Fruit fly (Drosophila melanogaster) whole organism, embryonic: ENCODE data around the gene wam.
A peak's percentile ranks its signal among the peaks of the same experiment; 100 is the strongest.

ENCODE experiments used
- BEAF-32 ChIP-seq: fragments of 200-800 bp; sonication (Bioruptor generic); optimal IDR thresholded peaks from 3 replicates; lab custom pipeline; 2017; ENCODE audit warnings: missing biosample characterization, missing genetic modification characterization, mild to moderate bottlenecking, moderate library complexity, missing genetic modification reagents
- CG12155 ChIP-seq: fragments of 200-800 bp; sonication (Bioruptor generic); optimal IDR thresholded peaks from 3 replicates; lab custom pipeline; 2016; ENCODE audit warnings: missing biosample characterization, missing genetic modification characterization
- CG12219 ChIP-seq: fragments of 200-800 bp; sonication (Bioruptor generic); optimal IDR thresholded peaks from 3 replicates; lab custom pipeline; 2018; ENCODE audit warnings: missing biosample characterization, mild to moderate bottlenecking, missing genetic modification characterization
- CG12236 ChIP-seq: fragments of 200-800 bp; sonication (Bioruptor generic); optimal IDR thresholded peaks from 2 replicates; lab custom pipeline; 2016; ENCODE audit warnings: missing biosample characterization, missing genetic modification characterization
- CG12942 ChIP-seq: fragments of 200-800 bp; sonication (Bioruptor generic); optimal IDR thresholded peaks from 3 replicates; lab custom pipeline; 2016; ENCODE audit warnings: missing biosample characterization, missing genetic modification characterization
- CG15073 ChIP-seq: fragments of 200-800 bp; sonication (Bioruptor generic); optimal IDR thresholded peaks from 2 replicates; lab custom pipeline; 2016; ENCODE audit warnings: missing biosample characterization, missing genetic modification characterization
- CG15269 ChIP-seq: fragments of 200-800 bp; sonication (Bioruptor generic); optimal IDR thresholded peaks from 2 replicates; lab custom pipeline; 2018; ENCODE audit warnings: missing biosample characterization, mild to moderate bottlenecking, missing genetic modification characterization, moderate library complexity
- CG1603 ChIP-seq: fragments of 200-800 bp; sonication (Bioruptor generic); optimal IDR thresholded peaks from 2 replicates; lab custom pipeline; 2019; ENCODE audit warnings: missing biosample characterization, mild to moderate bottlenecking, missing genetic modification characterization, moderate library complexity
- CG16813 ChIP-seq: fragments of 200-800 bp; sonication (Bioruptor generic); IDR thresholded peaks from 3 replicates; pipeline ENCODE4 v1.3.6; 2022; ENCODE audit warnings: missing biosample characterization, missing genetic modification characterization; ENCODE audit not compliant: partially characterized antibody
- CG1792 ChIP-seq: fragments of 200-800 bp; sonication (Bioruptor generic); optimal IDR thresholded peaks from 2 replicates; lab custom pipeline; 2016; ENCODE audit warnings: missing biosample characterization, missing genetic modification characterization
- CG31441 ChIP-seq: fragments of 200-800 bp; sonication (Bioruptor generic); IDR thresholded peaks from 2 replicates; pipeline ENCODE4 v1.3.6; 2022; ENCODE audit warnings: missing biosample characterization, missing genetic modification characterization
- CG33557 ChIP-seq: fragments of 200-800 bp; sonication (Bioruptor generic); optimal IDR thresholded peaks from 2 replicates; lab custom pipeline; 2019; ENCODE audit warnings: missing biosample characterization, mild to moderate bottlenecking, missing genetic modification characterization, moderate library complexity
- CG4360 ChIP-seq: fragments of 200-800 bp; sonication (Bioruptor generic); IDR thresholded peaks from 2 replicates; pipeline ENCODE4 v1.3.6; 2022; ENCODE audit warnings: missing biosample characterization, missing genetic modification characterization
- CG6765 ChIP-seq: fragments of 200-800 bp; sonication (Bioruptor generic); optimal IDR thresholded peaks from 3 replicates; lab custom pipeline; 2017; ENCODE audit warnings: missing biosample characterization, mild to moderate bottlenecking, missing genetic modification characterization
- CG8944 ChIP-seq: fragments of 200-800 bp; sonication (Bioruptor generic); optimal IDR thresholded peaks from 3 replicates; lab custom pipeline; 2016; ENCODE audit warnings: missing biosample characterization, missing genetic modification characterization
- CTCF ChIP-seq: fragments of 200-800 bp; sonication (Bioruptor generic); optimal IDR thresholded peaks from 2 replicates; lab custom pipeline; 2017; ENCODE audit warnings: missing biosample characterization, mild to moderate bottlenecking, missing genetic modification characterization, moderate library complexity
- Drgx ChIP-seq: fragments of 200-800 bp; sonication (Bioruptor generic); IDR thresholded peaks from 2 replicates; pipeline ENCODE4 v1.3.6; 2022; ENCODE audit warnings: missing biosample characterization, missing genetic modification characterization
- Gsc ChIP-seq: fragments of 200-800 bp; sonication (Bioruptor generic); IDR thresholded peaks from 2 replicates; pipeline ENCODE4 v1.3.6; 2022; ENCODE audit warnings: missing biosample characterization, missing genetic modification characterization
- H2.0 ChIP-seq: fragments of 200-800 bp; sonication (Bioruptor generic); IDR thresholded peaks from 2 replicates; pipeline ENCODE4 v1.3.6; 2022; ENCODE audit warnings: missing biosample characterization, missing genetic modification characterization
- HHEX ChIP-seq: fragments of 200-800 bp; sonication (Bioruptor generic); optimal IDR thresholded peaks from 3 replicates; lab custom pipeline; 2017; ENCODE audit warnings: missing biosample characterization, mild to moderate bottlenecking, missing genetic modification characterization, missing genetic modification reagents
- HLHmδ ChIP-seq: fragments of 200-800 bp; sonication (Bioruptor generic); optimal IDR thresholded peaks from 2 replicates; lab custom pipeline; 2018; ENCODE audit warnings: missing biosample characterization, mild to moderate bottlenecking, missing genetic modification characterization, moderate library complexity
- MBD-R2 ChIP-seq: fragments of 200-800 bp; sonication (Bioruptor generic); IDR thresholded peaks from 2 replicates; pipeline ENCODE4 v1.3.6; 2022; ENCODE audit warnings: missing biosample characterization, missing genetic modification characterization
- MTF-1 ChIP-seq: fragments of 200-800 bp; sonication (Bioruptor generic); optimal IDR thresholded peaks from 2 replicates; lab custom pipeline; 2018; ENCODE audit warnings: missing biosample characterization, mild to moderate bottlenecking, missing genetic modification characterization, borderline replicate concordance
- Poxn ChIP-seq: fragments of 200-800 bp; sonication (Bioruptor generic); IDR thresholded peaks from 2 replicates; pipeline ENCODE4 v1.3.6; 2022; ENCODE audit warnings: missing biosample characterization, missing genetic modification characterization
- Sox102F ChIP-seq: fragments of 200-800 bp; sonication (Bioruptor generic); optimal IDR thresholded peaks from 2 replicates; lab custom pipeline; 2018; ENCODE audit warnings: missing biosample characterization, mild to moderate bottlenecking, missing genetic modification characterization, moderate library complexity
- Usf ChIP-seq: fragments of 200-800 bp; sonication (Bioruptor generic); optimal IDR thresholded peaks from 2 replicates; lab custom pipeline; 2017; ENCODE audit warnings: missing genotype, missing biosample characterization, missing genetic modification characterization
- Vsx1 ChIP-seq: fragments of 200-800 bp; sonication (Bioruptor generic); optimal IDR thresholded peaks from 2 replicates; lab custom pipeline; 2017; ENCODE audit warnings: missing biosample characterization, mild to moderate bottlenecking, missing genetic modification characterization, missing genetic modification reagents
- ac ChIP-seq: fragments of 200-800 bp; sonication (Bioruptor generic); optimal IDR thresholded peaks from 3 replicates; lab custom pipeline; 2017; ENCODE audit warnings: missing biosample characterization, mild to moderate bottlenecking, missing genetic modification characterization
- al ChIP-seq: fragments of 200-800 bp; sonication (Bioruptor generic); IDR thresholded peaks from 2 replicates; pipeline ENCODE4 v1.3.6; 2022; ENCODE audit warnings: missing biosample characterization, missing genetic modification characterization
- cato ChIP-seq: fragments of 200-800 bp; sonication (Bioruptor generic); optimal IDR thresholded peaks from 2 replicates; lab custom pipeline; 2016; ENCODE audit warnings: missing biosample characterization, missing genetic modification characterization, borderline replicate concordance
- chif ChIP-seq, 2 experiments: fragments of 200-800 bp; sonication (Bioruptor generic); optimal IDR thresholded peaks; 3 replicates each; lab custom pipeline; 2016; ENCODE audit warnings: missing biosample characterization in 2 of 2, missing genetic modification characterization in 2 of 2
- chn ChIP-seq: fragments of 200-800 bp; sonication (Bioruptor generic); optimal IDR thresholded peaks from 2 replicates; lab custom pipeline; 2016; ENCODE audit warnings: missing biosample characterization, missing genetic modification characterization
- dati ChIP-seq: fragments of 200-800 bp; sonication (Bioruptor generic); IDR thresholded peaks from 2 replicates; pipeline ENCODE4 v1.3.6; 2022; ENCODE audit warnings: missing biosample characterization, missing genetic modification characterization
- dm ChIP-seq: fragments of 200-800 bp; sonication (Bioruptor generic); optimal IDR thresholded peaks from 3 replicates; lab custom pipeline; 2016; ENCODE audit warnings: missing biosample characterization, missing genetic modification characterization
- en ChIP-seq: fragments of 200-800 bp; sonication (Bioruptor generic); optimal IDR thresholded peaks from 2 replicates; lab custom pipeline; 2016; ENCODE audit warnings: missing biosample characterization, missing genetic modification characterization
- gem ChIP-seq: fragments of 200-800 bp; sonication (Bioruptor generic); optimal IDR thresholded peaks from 2 replicates; lab custom pipeline; 2019; ENCODE audit warnings: missing biosample characterization, mild to moderate bottlenecking, missing genetic modification characterization, moderate library complexity
- gro ChIP-seq: fragments of 200-800 bp; sonication (Bioruptor generic); optimal IDR thresholded peaks from 2 replicates; lab custom pipeline; 2016; ENCODE audit warnings: missing biosample characterization, missing genetic modification characterization
- ind ChIP-seq: fragments of 200-800 bp; sonication (Bioruptor generic); optimal IDR thresholded peaks from 3 replicates; lab custom pipeline; 2016; ENCODE audit warnings: missing biosample characterization, missing genetic modification characterization
- insv ChIP-seq, 2 experiments: fragments of 200-800 bp; sonication (Bioruptor generic); optimal IDR thresholded peaks; 3 replicates each; lab custom pipeline; 2016 to 2018; ENCODE audit warnings: missing biosample characterization in 2 of 2, missing genetic modification characterization in 2 of 2
- lbe ChIP-seq: fragments of 200-800 bp; sonication (Bioruptor generic); optimal IDR thresholded peaks from 2 replicates; lab custom pipeline; 2016; ENCODE audit warnings: missing biosample characterization, mild to moderate bottlenecking, missing genetic modification characterization
- mam ChIP-seq: fragments of 200-800 bp; sonication (Bioruptor generic); optimal IDR thresholded peaks from 3 replicates; lab custom pipeline; 2016; ENCODE audit warnings: missing biosample characterization, missing genetic modification characterization
- nom ChIP-seq: fragments of 200-800 bp; sonication (Bioruptor generic); optimal IDR thresholded peaks from 2 replicates; lab custom pipeline; 2017; ENCODE audit warnings: missing biosample characterization, missing genetic modification characterization, mild to moderate bottlenecking, moderate library complexity, missing genetic modification reagents
- odd ChIP-seq: fragments of 200-800 bp; sonication (Bioruptor generic); optimal IDR thresholded peaks from 2 replicates; lab custom pipeline; 2017; ENCODE audit warnings: missing biosample characterization, mild to moderate bottlenecking, missing genetic modification characterization
- repo ChIP-seq: fragments of 200-800 bp; sonication (Bioruptor generic); optimal IDR thresholded peaks from 2 replicates; lab custom pipeline; 2016; ENCODE audit warnings: missing biosample characterization, missing genetic modification characterization
- sens-2 ChIP-seq: fragments of 200-800 bp; sonication (Bioruptor generic); IDR thresholded peaks from 2 replicates; pipeline ENCODE4 v1.3.6; 2022; ENCODE audit warnings: missing biosample characterization, missing genetic modification characterization
- sima ChIP-seq: fragments of 200-800 bp; sonication (Bioruptor generic); optimal IDR thresholded peaks from 2 replicates; lab custom pipeline; 2016; ENCODE audit warnings: missing biosample characterization, missing genetic modification characterization
- so ChIP-seq: fragments of 200-800 bp; sonication (Bioruptor generic); IDR thresholded peaks from 3 replicates; pipeline ENCODE4 v1.3.6; 2022; ENCODE audit warnings: missing biosample characterization, missing genetic modification characterization
- tll ChIP-seq, 2 experiments: fragments of 200-800 bp in 1 of 2; fragments of >200 bp in 1 of 2; sonication (Bioruptor generic) in 1 of 2; optimal IDR thresholded peaks; 2 replicates each; lab custom pipeline; 2017 to 2019; ENCODE audit warnings: missing biosample characterization in 2 of 2, missing genetic modification characterization in 2 of 2, mild to moderate bottlenecking in 1 of 2, moderate library complexity in 1 of 2
- trem ChIP-seq: fragments of 200-800 bp; optimal IDR thresholded peaks from 3 replicates; lab custom pipeline; 2019; ENCODE audit warnings: missing biosample characterization, mild to moderate bottlenecking, missing genetic modification characterization, moderate library complexity
- wek ChIP-seq: fragments of 200-800 bp; sonication (Bioruptor generic); optimal IDR thresholded peaks from 3 replicates; lab custom pipeline; 2018; ENCODE audit warnings: missing biosample characterization, mild to moderate bottlenecking, missing genetic modification characterization, moderate library complexity
- zf30C ChIP-seq: fragments of 200-800 bp; sonication (Bioruptor generic); optimal IDR thresholded peaks from 3 replicates; lab custom pipeline; 2018; ENCODE audit warnings: missing biosample characterization, mild to moderate bottlenecking, missing genetic modification characterization

The wam gene

dm6 chr3R:23335577-23335976 lies 47.7 kb upstream of the wam start (continued):
- TF ChIP-seq chif (GFP tag; optimal IDR thresholded peaks at IDR 0.05; lab: Kevin White, UChicago): no peak
- peak; percentile 58; the same call in 1 of the 2 replicates for TF ChIP-seq CG31441
- TF ChIP-seq zf30C (GFP tag; lab: Kevin White, UChicago): no peak
- TF ChIP-seq CG33557 (GFP tag; lab: Kevin White, UChicago): no peak
- TF ChIP-seq HLHmδ (GFP tag; lab: Kevin White, UChicago): no peak
- no peak for TF ChIP-seq CG12942 (GFP tag; lab: Kevin White, UChicago)
- no peak for TF ChIP-seq BEAF-32 (GFP tag; lab: Kevin White, UChicago)
- no peak for TF ChIP-seq CTCF (GFP tag; lab: Kevin White, UChicago)
- peak; percentile 29 for TF ChIP-seq mam (GFP tag; lab: Kevin White, UChicago)
- TF ChIP-seq CG15073 (GFP tag; lab: Kevin White, UChicago): no peak
- no peak for TF ChIP-seq dati (GFP tag; lab: Robert Waterston, UW)
- TF ChIP-seq tll (GFP tag; optimal IDR thresholded peaks at IDR 0.05; lab: Kevin White, UChicago): no peak
- peak; percentile 58 for TF ChIP-seq Vsx1 (GFP tag; lab: Kevin White, UChicago)
- TF ChIP-seq so (GFP tag; lab: Robert Waterston, UW): peak; percentile 74; the same call in 2 of the 3 replicates
- peak; percentile 89 for TF ChIP-seq CG6765 (GFP tag; lab: Kevin White, UChicago)
- no peak for TF ChIP-seq dm
- TF ChIP-seq CG12219: peak; percentile 47
- peak; percentile 96 for TF ChIP-seq nom (GFP tag; lab: Kevin White, UChicago)
- TF ChIP-seq chn: no peak
- TF ChIP-seq al (GFP tag; lab: Robert Waterston, UW): peak; percentile 76
- no peak for TF ChIP-seq CG8944 (GFP tag; lab: Kevin White, UChicago)
- peak; percentile 81 for TF ChIP-seq HHEX (GFP tag; lab: Kevin White, UChicago)
- no peak for TF ChIP-seq Gsc
- TF ChIP-seq insv (GFP tag; optimal IDR thresholded peaks at IDR 0.05; lab: Kevin White, UChicago): peak in 1 of 2 experiments; percentile 46
- TF ChIP-seq MBD-R2: peak; percentile 45; the same call in 1 of the 2 replicates
- TF ChIP-seq gro: no peak
- TF ChIP-seq lbe (GFP tag; lab: Kevin White, UChicago): no peak
- peak; percentile 49; the same call in 1 of the 2 replicates for TF ChIP-seq Poxn
- TF ChIP-seq repo (GFP tag; lab: Kevin White, UChicago): no peak
- peak; percentile 64 for TF ChIP-seq Sox102F (GFP tag; lab: Kevin White, UChicago)
- TF ChIP-seq CG1792: peak; percentile 5
- peak; percentile 43 for TF ChIP-seq Usf
- TF ChIP-seq ac (GFP tag; lab: Kevin White, UChicago): peak; percentile 12
- peak; percentile 87 for TF ChIP-seq CG15269 (tag; lab: Kevin White, UChicago)
- peak; percentile 28 for TF ChIP-seq trem (tag; lab: Kevin White, UChicago)
- no peak for TF ChIP-seq CG4360 (GFP tag; lab: Robert Waterston, UW)
- TF ChIP-seq odd (GFP tag; lab: Kevin White, UChicago): peak; percentile 75
- no peak for TF ChIP-seq wek (GFP tag; lab: Kevin White, UChicago)
- peak; percentile 65 for TF ChIP-seq ind (GFP tag; lab: Kevin White, UChicago)
- no peak for TF ChIP-seq MTF-1 (GFP tag; lab: Kevin White, UChicago)
- TF ChIP-seq en (GFP tag; lab: Kevin White, UChicago): no peak
- TF ChIP-seq Drgx (GFP tag; lab: Robert Waterston, UW): peak; percentile 51
- TF ChIP-seq CG12236 (GFP tag; lab: Kevin White, UChicago): no peak
- no peak for TF ChIP-seq CG16813
- peak; percentile 88 for TF ChIP-seq gem (tag; lab: Kevin White, UChicago)
- no peak for TF ChIP-seq CG1603 (tag; lab: Kevin White, UChicago)
- TF ChIP-seq sima (GFP tag; lab: Kevin White, UChicago): no peak
- no peak for TF ChIP-seq sens-2 (GFP tag; lab: Robert Waterston, UW)
- peak; percentile 36 for TF ChIP-seq H2.0 (GFP tag; lab: Robert Waterston, UW)
- peak; percentile 55 for TF ChIP-seq CG12155 (GFP tag; lab: Kevin White, UChicago)
- TF ChIP-seq cato (GFP tag; lab: Kevin White, UChicago): peak; percentile 15
